Fruit fly (Drosophila melanogaster) whole organism, embryonic: Measurements from ENCODE around the gene CG8673.

Source experiments
- Atf3 ChIP-seq: fragments of 200-800 bp; sonication (Bioruptor generic); optimal IDR thresholded peaks from 3 replicates; lab custom pipeline; 2016; ENCODE audit warnings: missing biosample characterization, missing genetic modification characterization
- Bgb ChIP-seq: fragments of 200-800 bp; sonication (Bioruptor generic); IDR thresholded peaks from 2 replicates; pipeline ENCODE4 v1.3.6; 2022; ENCODE audit warnings: missing biosample characterization, missing genetic modification characterization; ENCODE audit not compliant: partially characterized antibody
- Bteb2 ChIP-seq: fragments of 200-800 bp; sonication (Bioruptor generic); optimal IDR thresholded peaks from 2 replicates; lab custom pipeline; 2016; ENCODE audit warnings: missing biosample characterization, missing genetic modification characterization
- CG10543 ChIP-seq: fragments of 200-800 bp; sonication (Bioruptor generic); optimal IDR thresholded peaks from 3 replicates; lab custom pipeline; 2017; ENCODE audit warnings: missing biosample characterization, mild to moderate bottlenecking, missing genetic modification characterization, moderate library complexity
- CG12769 ChIP-seq: fragments of 200-800 bp; sonication (Bioruptor generic); optimal IDR thresholded peaks from 2 replicates; lab custom pipeline; 2019; ENCODE audit warnings: missing biosample characterization, mild to moderate bottlenecking, missing genetic modification characterization, moderate library complexity
- CG13123 ChIP-seq: fragments of 200-800 bp; sonication (Bioruptor generic); optimal IDR thresholded peaks from 2 replicates; lab custom pipeline; 2016; ENCODE audit warnings: missing biosample characterization, missing genetic modification characterization
- CG13624 ChIP-seq: fragments of 200-800 bp; sonication (Bioruptor generic); optimal IDR thresholded peaks from 2 replicates; lab custom pipeline; 2016; ENCODE audit warnings: missing biosample characterization, missing genetic modification characterization
- CG14965 ChIP-seq: fragments of 200-800 bp; sonication (Bioruptor generic); optimal IDR thresholded peaks from 2 replicates; lab custom pipeline; 2016; ENCODE audit warnings: missing biosample characterization, missing genetic modification characterization, borderline replicate concordance
- CG1603 ChIP-seq: fragments of 200-800 bp; sonication (Bioruptor generic); optimal IDR thresholded peaks from 2 replicates; lab custom pipeline; 2019; ENCODE audit warnings: missing biosample characterization, mild to moderate bottlenecking, missing genetic modification characterization, moderate library complexity
- CG17912 ChIP-seq: fragments of 200-800 bp; sonication (Bioruptor generic); optimal IDR thresholded peaks from 2 replicates; lab custom pipeline; 2018; ENCODE audit warnings: missing biosample characterization, mild to moderate bottlenecking, missing genetic modification characterization
- CG31365 ChIP-seq: fragments of 200-800 bp; sonication (Bioruptor generic); optimal IDR thresholded peaks from 2 replicates; lab custom pipeline; 2018; ENCODE audit warnings: missing biosample characterization, mild to moderate bottlenecking, missing genetic modification characterization
- CG32772 ChIP-seq: fragments of 200-800 bp; sonication (Bioruptor generic); IDR thresholded peaks from 2 replicates; pipeline ENCODE4 v1.3.6; 2022; ENCODE audit warnings: missing biosample characterization, missing genetic modification characterization
- CG3847 ChIP-seq: fragments of 200-800 bp; sonication (Bioruptor generic); IDR thresholded peaks from 2 replicates; pipeline ENCODE4 v1.3.6; 2022; ENCODE audit warnings: missing biosample characterization, missing genetic modification characterization
- CG4730 ChIP-seq: fragments of 200-800 bp; sonication (Bioruptor generic); IDR thresholded peaks from 2 replicates; pipeline ENCODE4 v1.3.6; 2022; ENCODE audit warnings: missing biosample characterization, missing genetic modification characterization
- CG5245 ChIP-seq: fragments of 200-800 bp; sonication (Bioruptor generic); optimal IDR thresholded peaks from 3 replicates; lab custom pipeline; 2016; ENCODE audit warnings: missing biosample characterization, missing genetic modification characterization
- CG6765 ChIP-seq: fragments of 200-800 bp; sonication (Bioruptor generic); optimal IDR thresholded peaks from 3 replicates; lab custom pipeline; 2017; ENCODE audit warnings: missing biosample characterization, mild to moderate bottlenecking, missing genetic modification characterization
- CG9437 ChIP-seq: fragments of 200-800 bp; sonication (Bioruptor generic); optimal IDR thresholded peaks from 2 replicates; lab custom pipeline; 2018; ENCODE audit warnings: missing biosample characterization, mild to moderate bottlenecking, missing genetic modification characterization
- Dek ChIP-seq: fragments of 200-800 bp; sonication (Bioruptor generic); optimal IDR thresholded peaks from 3 replicates; lab custom pipeline; 2019; ENCODE audit warnings: missing biosample characterization, mild to moderate bottlenecking, missing genetic modification characterization, moderate library complexity
- E2f1 ChIP-seq: fragments of 200-800 bp; sonication (Bioruptor generic); IDR thresholded peaks from 2 replicates; pipeline ENCODE4 v1.3.6; 2022; ENCODE audit warnings: missing biosample characterization, missing genetic modification characterization
- Hand ChIP-seq: fragments of 200-800 bp; sonication (Bioruptor generic); optimal IDR thresholded peaks from 2 replicates; lab custom pipeline; 2017; ENCODE audit warnings: mild to moderate bottlenecking, missing biosample characterization, missing genetic modification reagents, missing genetic modification characterization
- HmgZ ChIP-seq: fragments of 200-800 bp; sonication (Bioruptor generic); optimal IDR thresholded peaks from 2 replicates; lab custom pipeline; 2018; ENCODE audit warnings: missing biosample characterization, mild to moderate bottlenecking, missing genetic modification characterization
- Hmr ChIP-seq: fragments of 200-800 bp; sonication (Bioruptor generic); optimal IDR thresholded peaks from 3 replicates; lab custom pipeline; 2017; ENCODE audit warnings: mild to moderate bottlenecking, missing biosample characterization, missing genetic modification reagents, missing genetic modification characterization
- MESR4 ChIP-seq: fragments of 200-800 bp; sonication (Bioruptor generic); optimal IDR thresholded peaks from 2 replicates; lab custom pipeline; 2018; ENCODE audit warnings: missing biosample characterization, mild to moderate bottlenecking, missing genetic modification characterization, moderate library complexity
- Rfx ChIP-seq: fragments of 200-800 bp; sonication (Bioruptor generic); IDR thresholded peaks from 2 replicates; pipeline ENCODE4 v1.3.6; 2022; ENCODE audit warnings: missing biosample characterization, missing genetic modification characterization
- Sry-δ ChIP-seq: fragments of 200-800 bp; sonication (Bioruptor generic); optimal IDR thresholded peaks from 2 replicates; lab custom pipeline; 2016; ENCODE audit warnings: missing biosample characterization, missing genetic modification characterization
- Usf ChIP-seq: fragments of 200-800 bp; sonication (Bioruptor generic); optimal IDR thresholded peaks from 2 replicates; lab custom pipeline; 2017; ENCODE audit warnings: missing genotype, missing biosample characterization, missing genetic modification characterization
- aop ChIP-seq: fragments of 200-800 bp; sonication (Bioruptor generic); IDR thresholded peaks from 2 replicates; pipeline ENCODE4 v1.3.6; 2022; ENCODE audit warnings: missing biosample characterization, missing genetic modification characterization
- cato ChIP-seq: fragments of 200-800 bp; sonication (Bioruptor generic); optimal IDR thresholded peaks from 2 replicates; lab custom pipeline; 2016; ENCODE audit warnings: missing biosample characterization, missing genetic modification characterization, borderline replicate concordance
- cg ChIP-seq: fragments of 200-800 bp; sonication (Bioruptor generic); optimal IDR thresholded peaks from 3 replicates; lab custom pipeline; 2019; ENCODE audit warnings: missing biosample characterization, mild to moderate bottlenecking, missing genetic modification characterization, moderate library complexity
- dimm ChIP-seq: fragments of 200-800 bp; sonication (Bioruptor generic); IDR thresholded peaks from 2 replicates; pipeline ENCODE4 v1.3.6; 2022; ENCODE audit warnings: missing biosample characterization, missing genetic modification characterization
- dpn ChIP-seq, 2 experiments: fragments of 200-800 bp; sonication (Bioruptor generic); optimal IDR thresholded peaks; 3 replicates each; lab custom pipeline; 2016; ENCODE audit warnings: missing biosample characterization in 2 of 2, missing genetic modification characterization in 2 of 2
- fd3F ChIP-seq: fragments of 200-800 bp; sonication (Bioruptor generic); optimal IDR thresholded peaks from 2 replicates; lab custom pipeline; 2018; ENCODE audit warnings: missing biosample characterization, mild to moderate bottlenecking, missing genetic modification characterization, moderate library complexity
- gfzf ChIP-seq: fragments of 200-800 bp; sonication (Bioruptor generic); optimal IDR thresholded peaks from 2 replicates; lab custom pipeline; 2016; ENCODE audit warnings: missing biosample characterization, mild to moderate bottlenecking, missing genetic modification characterization, moderate library complexity
- gro ChIP-seq: fragments of 200-800 bp; sonication (Bioruptor generic); optimal IDR thresholded peaks from 2 replicates; lab custom pipeline; 2016; ENCODE audit warnings: missing biosample characterization, missing genetic modification characterization
- hbn ChIP-seq: fragments of 200-800 bp; sonication (Bioruptor generic); IDR thresholded peaks from 2 replicates; pipeline ENCODE4 v1.3.6; 2022; ENCODE audit warnings: missing biosample characterization, missing genetic modification characterization; ENCODE audit not compliant: partially characterized antibody
- klu ChIP-seq: fragments of 200-800 bp; sonication (Bioruptor generic); IDR thresholded peaks from 2 replicates; pipeline ENCODE4 v1.3.6; 2022; ENCODE audit warnings: missing biosample characterization, missing genetic modification characterization
- kni ChIP-seq: fragments of 200-800 bp; sonication (Bioruptor generic); optimal IDR thresholded peaks from 3 replicates; lab custom pipeline; 2017; ENCODE audit warnings: mild to moderate bottlenecking, missing biosample characterization, missing genetic modification reagents, missing genetic modification characterization
- nerfin-1 ChIP-seq: fragments of 200-800 bp; sonication (Bioruptor generic); optimal IDR thresholded peaks from 3 replicates; lab custom pipeline; 2019; ENCODE audit warnings: missing biosample characterization, mild to moderate bottlenecking, missing genetic modification characterization, moderate library complexity
- nom ChIP-seq: fragments of 200-800 bp; sonication (Bioruptor generic); optimal IDR thresholded peaks from 2 replicates; lab custom pipeline; 2017; ENCODE audit warnings: missing biosample characterization, missing genetic modification characterization, mild to moderate bottlenecking, moderate library complexity, missing genetic modification reagents
- org-1 ChIP-seq: fragments of 200-800 bp; sonication (Bioruptor generic); optimal IDR thresholded peaks from 2 replicates; lab custom pipeline; 2017; ENCODE audit warnings: missing biosample characterization, missing genetic modification characterization
- pita ChIP-seq: fragments of 200-800 bp; sonication (Bioruptor generic); optimal IDR thresholded peaks from 2 replicates; lab custom pipeline; 2017; ENCODE audit warnings: missing biosample characterization, mild to moderate bottlenecking, missing genetic modification characterization
- pros ChIP-seq: fragments of 200-800 bp; sonication (Bioruptor generic); optimal IDR thresholded peaks from 3 replicates; lab custom pipeline; 2019; ENCODE audit warnings: missing biosample characterization, mild to moderate bottlenecking, missing genetic modification characterization, moderate library complexity
- sr ChIP-seq: fragments of 200-800 bp; sonication (Bioruptor generic); IDR thresholded peaks from 3 replicates; pipeline ENCODE4 v1.3.6; 2022; ENCODE audit warnings: missing biosample characterization, missing genetic modification characterization
- ssp ChIP-seq: fragments of 200-800 bp; sonication (Bioruptor generic); IDR thresholded peaks from 2 replicates; pipeline ENCODE4 v1.3.6; 2022; ENCODE audit warnings: missing biosample characterization, missing genetic modification characterization
- stc ChIP-seq: fragments of 200-800 bp; sonication (Bioruptor generic); IDR thresholded peaks from 2 replicates; pipeline ENCODE4 v1.3.6; 2022; ENCODE audit warnings: missing biosample characterization, missing genetic modification characterization
- tup ChIP-seq: fragments of 200-800 bp; sonication (Bioruptor generic); optimal IDR thresholded peaks from 2 replicates; lab custom pipeline; 2016; ENCODE audit warnings: missing biosample characterization, mild to moderate bottlenecking, missing genetic modification characterization, moderate library complexity
- zf30C ChIP-seq: fragments of 200-800 bp; sonication (Bioruptor generic); optimal IDR thresholded peaks from 3 replicates; lab custom pipeline; 2018; ENCODE audit warnings: missing biosample characterization, mild to moderate bottlenecking, missing genetic modification characterization
- zfh2 ChIP-seq: fragments of 200-800 bp; sonication (Bioruptor generic); optimal IDR thresholded peaks from 2 replicates; lab custom pipeline; 2016; ENCODE audit warnings: missing biosample characterization, missing genetic modification characterization

The CG8673 gene

DNA sequence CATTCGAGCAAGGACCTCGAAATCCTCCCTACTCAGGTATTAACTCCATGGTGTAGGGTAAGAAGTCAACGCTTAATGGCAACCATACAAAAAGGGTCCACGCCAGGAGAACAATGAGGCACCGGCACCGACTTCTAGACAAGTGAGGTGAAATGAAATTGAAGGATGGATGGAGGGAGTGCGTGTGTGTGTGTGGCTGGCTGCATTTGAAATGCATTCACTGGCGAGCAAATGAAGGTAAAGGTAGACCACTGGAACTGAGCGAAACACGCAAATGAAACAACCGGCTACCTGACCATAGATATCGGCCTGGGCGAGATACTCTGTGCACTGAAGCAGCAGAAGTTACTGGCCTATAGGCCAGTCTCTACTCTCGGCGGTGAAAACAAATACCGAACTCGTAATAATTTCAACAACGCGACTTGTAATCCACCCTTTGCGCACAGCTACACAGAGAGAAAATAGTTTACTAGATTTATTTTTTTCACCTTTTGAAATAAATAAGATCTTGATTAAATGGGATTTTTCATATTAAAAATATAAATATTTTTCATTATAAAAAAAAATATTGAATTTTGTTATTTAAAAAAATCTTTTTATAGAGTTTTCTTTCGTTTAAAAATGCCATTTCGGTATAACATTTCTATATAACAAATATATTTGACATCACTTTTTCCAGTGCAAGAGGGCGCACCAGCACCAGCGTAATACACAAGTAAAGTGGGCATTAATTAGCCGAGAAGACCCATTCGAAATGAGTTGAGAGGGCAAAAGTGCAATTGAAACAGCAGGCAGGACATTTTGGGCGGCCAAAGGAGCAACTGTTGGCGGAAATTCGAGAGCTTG, 42.3 kb upstream of the CG8673 start (continued):
- TF ChIP-seq CG5245 (GFP tag; lab: Kevin White, UChicago) (peak; percentile 1), gfzf (GFP tag; lab: Kevin White, UChicago) (no peak), MESR4 (GFP tag; lab: Kevin White, UChicago) (no peak), Dek (tag; lab: Kevin White, UChicago) (peak; percentile 71), Bgb (GFP tag; lab: Robert Waterston, UW) (0 out of 2 replicates have a peak, but pooled peaks have one; percentile 21), Atf3 (GFP tag; lab: Kevin White, UChicago) (peak; percentile 51), CG4730 (no peak), CG17912 (GFP tag; lab: Kevin White, UChicago) (no peak), zf30C (GFP tag; lab: Kevin White, UChicago) (peak; percentile 95), nom (GFP tag; lab: Kevin White, UChicago) (no peak), gro (GFP tag; lab: Kevin White, UChicago) (no peak), cato (GFP tag; lab: Kevin White, UChicago) (peak; percentile 79), HmgZ (tag; lab: Kevin White, UChicago) (peak; percentile 53), klu (GFP tag; lab: Robert Waterston, UW) (peak; percentile 85), pita (no peak), sr (GFP tag; lab: Robert Waterston, UW) (no peak), zfh2 (GFP tag; lab: Kevin White, UChicago) (peak; percentile 26), CG13624 (GFP tag; lab: Kevin White, UChicago) (no peak), CG12769 (tag; lab: Kevin White, UChicago) (no peak), kni (GFP tag; lab: Kevin White, UChicago) (peak; percentile 55), CG6765 (GFP tag; lab: Kevin White, UChicago) (peak; percentile 6), CG14965 (no peak), ssp (GFP tag; lab: Robert Waterston, UW) (peak; percentile 79), Usf (GFP tag; lab: Kevin White, UChicago) (peak; percentile 60), hbn (no peak), Hand (GFP tag; lab: Kevin White, UChicago) (peak; percentile 63), CG13123 (GFP tag; lab: Kevin White, UChicago) (peak; percentile 63), stc (GFP tag; lab: Robert Waterston, UW) (peak; percentile 31; the same call in 1 of the 2 replicates), Rfx (GFP tag; lab: Robert Waterston, UW) (peak; percentile 79), org-1 (GFP tag; lab: Kevin White, UChicago) (peak; percentile 73), CG9437 (GFP tag; lab: Kevin White, UChicago) (peak; percentile 86), CG10543 (peak; percentile 58), CG32772 (no peak), CG31365 (tag; lab: Kevin White, UChicago) (no peak), pros (GFP tag; lab: Kevin White, UChicago) (peak; percentile 69), fd3F (GFP tag; lab: Kevin White, UChicago) (peak; percentile 72), nerfin-1 (tag; lab: Kevin White, UChicago) (peak; percentile 58), tup (peak; percentile 27), aop (GFP tag; lab: Robert Waterston, UW) (no peak), Sry-δ (no peak), Bteb2 (GFP tag; lab: Kevin White, UChicago) (peak; percentile 46), CG1603 (peak; percentile 14), Hmr (GFP tag; lab: Kevin White, UChicago) (peak; percentile 88), dpn (GFP tag; optimal IDR thresholded peaks at IDR 0.05; lab: Kevin White, UChicago) (peak in 1 of 2 experiments; percentile 79), CG3847 (GFP tag; lab: Robert Waterston, UW) (peak; percentile 80), E2f1 (GFP tag; lab: Robert Waterston, UW) (no peak), dimm (peak; percentile 56), cg (GFP tag; lab: Kevin White, UChicago) (no peak)
